Worm (Caenorhabditis elegans) whole organism, late embryonic: ENCODE results near the gene F28B12.1.

Experiments used
- C08G9.2 ChIP-seq: sonication (generic microtip); optimal IDR thresholded peaks from 2 replicates; lab custom pipeline; 2016; ENCODE audit warnings: mild to moderate bottlenecking, missing genetic modification characterization, moderate library complexity, missing compliant biosample characterization
- C38D4.7 ChIP-seq: fragments of 200-800 bp; sonication (Bioruptor generic); optimal IDR thresholded peaks from 2 replicates; lab custom pipeline; 2018; ENCODE audit warnings: mild to moderate bottlenecking, missing genetic modification characterization, moderate library complexity, missing compliant biosample characterization
- K02D7.2 ChIP-seq: sonication (generic microtip); optimal IDR thresholded peaks from 2 replicates; lab custom pipeline; 2017; ENCODE audit warnings: mild to moderate bottlenecking, missing genetic modification characterization, missing compliant biosample characterization
- T23F11.4 ChIP-seq: fragments of 200-800 bp; sonication (Bioruptor generic); optimal IDR thresholded peaks from 2 replicates; lab custom pipeline; 2018; ENCODE audit warnings: mild to moderate bottlenecking, missing genetic modification characterization, missing compliant biosample characterization
- Y22D7AL.16 ChIP-seq: sonication (generic microtip); optimal IDR thresholded peaks from 2 replicates; lab custom pipeline; 2016; ENCODE audit warnings: missing genetic modification characterization, missing compliant biosample characterization
- ahr-1 ChIP-seq: sonication (generic microtip); optimal IDR thresholded peaks from 2 replicates; lab custom pipeline; 2016; ENCODE audit warnings: missing genetic modification characterization, missing compliant biosample characterization
- ceh-14 ChIP-seq: sonication (generic microtip); optimal IDR thresholded peaks from 2 replicates; lab custom pipeline; 2016; ENCODE audit warnings: missing genotype, missing genetic modification characterization, missing compliant biosample characterization
- ceh-18 ChIP-seq: sonication (generic microtip); optimal IDR thresholded peaks from 2 replicates; lab custom pipeline; 2016; ENCODE audit warnings: missing genetic modification characterization, missing compliant biosample characterization
- ceh-22 ChIP-seq: sonication (generic microtip); optimal IDR thresholded peaks from 2 replicates; lab custom pipeline; 2017; ENCODE audit warnings: missing biosample characterization, missing genetic modification characterization
- ceh-30 ChIP-seq: fragments of 150-350 bp; optimal IDR thresholded peaks from 2 replicates; lab custom pipeline; 2014; ENCODE audit warnings: missing biosample characterization, missing genetic modification characterization
- ceh-31 ChIP-seq: sonication (generic microtip); optimal IDR thresholded peaks from 2 replicates; lab custom pipeline; 2016; ENCODE audit warnings: missing genetic modification characterization, missing compliant biosample characterization
- ceh-34 ChIP-seq: sonication (generic microtip); optimal IDR thresholded peaks from 2 replicates; lab custom pipeline; 2016; ENCODE audit warnings: mild to moderate bottlenecking, missing genetic modification characterization, missing compliant biosample characterization
- ceh-48 ChIP-seq: sonication (generic microtip); optimal IDR thresholded peaks from 2 replicates; lab custom pipeline; 2016; ENCODE audit warnings: missing genetic modification characterization, inconsistent platforms, missing compliant biosample characterization
- che-1 ChIP-seq: sonication (generic microtip); optimal IDR thresholded peaks from 2 replicates; lab custom pipeline; 2016; ENCODE audit warnings: mild to moderate bottlenecking, missing genetic modification characterization, missing compliant biosample characterization
- dve-1 ChIP-seq: sonication (generic microtip); optimal IDR thresholded peaks from 2 replicates; lab custom pipeline; 2017; ENCODE audit warnings: antibody characterized with exemption, mild to moderate bottlenecking, missing genetic modification characterization, missing compliant biosample characterization
- elt-2 ChIP-seq: sonication (generic microtip); optimal IDR thresholded peaks from 2 replicates; lab custom pipeline; 2016; ENCODE audit warnings: missing genetic modification reagents, missing genetic modification characterization, missing compliant biosample characterization
- elt-4 ChIP-seq: sonication (generic microtip); optimal IDR thresholded peaks from 2 replicates; lab custom pipeline; 2016; ENCODE audit warnings: missing genetic modification characterization, missing compliant biosample characterization
- ets-4 ChIP-seq: sonication (generic microtip); optimal IDR thresholded peaks from 2 replicates; lab custom pipeline; 2016; ENCODE audit warnings: missing genetic modification characterization, missing compliant biosample characterization
- fkh-6 ChIP-seq: sonication (generic microtip); optimal IDR thresholded peaks from 2 replicates; lab custom pipeline; 2016; ENCODE audit warnings: missing genetic modification characterization, missing compliant biosample characterization
- hlh-15 ChIP-seq: sonication (generic microtip); optimal IDR thresholded peaks from 2 replicates; lab custom pipeline; 2016; ENCODE audit warnings: missing genetic modification characterization, missing compliant biosample characterization
- hlh-6 ChIP-seq: sonication (generic microtip); optimal IDR thresholded peaks from 2 replicates; lab custom pipeline; 2016; ENCODE audit warnings: missing genotype, missing genetic modification characterization, missing compliant biosample characterization
- lim-6 ChIP-seq: sonication (generic microtip); optimal IDR thresholded peaks from 2 replicates; lab custom pipeline; 2016; ENCODE audit warnings: missing genetic modification characterization, missing compliant biosample characterization
- mec-3 ChIP-seq: sonication (generic microtip); optimal IDR thresholded peaks from 2 replicates; lab custom pipeline; 2016; ENCODE audit warnings: borderline replicate concordance, missing genetic modification characterization, missing compliant biosample characterization
- nfya-1 ChIP-seq: sonication (generic microtip); optimal IDR thresholded peaks from 2 replicates; lab custom pipeline; 2017; ENCODE audit warnings: missing genetic modification characterization, mild to moderate bottlenecking, missing compliant biosample characterization, antibody characterized with exemption, moderate library complexity
- nhr-232 ChIP-seq: sonication (generic microtip); optimal IDR thresholded peaks from 2 replicates; lab custom pipeline; 2016; ENCODE audit warnings: missing genetic modification characterization, missing compliant biosample characterization
- npax-4 ChIP-seq: sonication (generic microtip); optimal IDR thresholded peaks from 2 replicates; lab custom pipeline; 2016; ENCODE audit warnings: missing genetic modification characterization, missing compliant biosample characterization
- odd-2 ChIP-seq: sonication (generic microtip); optimal IDR thresholded peaks from 2 replicates; lab custom pipeline; 2017; ENCODE audit warnings: antibody characterized with exemption, mild to moderate bottlenecking, missing genetic modification characterization, missing compliant biosample characterization
- pat-9 ChIP-seq: fragments of 200-800 bp; sonication (Bioruptor generic); optimal IDR thresholded peaks from 2 replicates; lab custom pipeline; 2018; ENCODE audit warnings: mild to moderate bottlenecking, missing genetic modification characterization, moderate library complexity, missing compliant biosample characterization
- pax-1 ChIP-seq: fragments of 150-350 bp; optimal IDR thresholded peaks from 2 replicates; lab custom pipeline; 2014; ENCODE audit warnings: missing biosample characterization, missing genetic modification characterization
- pha-2 ChIP-seq: sonication (generic microtip); optimal IDR thresholded peaks from 2 replicates; lab custom pipeline; 2017; ENCODE audit warnings: mild to moderate bottlenecking, missing genetic modification characterization, missing compliant biosample characterization
- pqm-1 ChIP-seq: sonication (generic microtip); optimal IDR thresholded peaks from 2 replicates; lab custom pipeline; 2016; ENCODE audit warnings: missing genetic modification characterization, missing compliant biosample characterization
- ref-2 ChIP-seq: sonication (generic microtip); optimal IDR thresholded peaks from 2 replicates; lab custom pipeline; 2016; ENCODE audit warnings: missing genetic modification characterization, missing compliant biosample characterization
- sox-2 ChIP-seq: fragments of 200-800 bp; sonication (Bioruptor generic); IDR thresholded peaks from 2 replicates; pipeline ENCODE4 v1.3.6; 2022; ENCODE audit warnings: missing genetic modification reagents, missing genetic modification characterization, missing compliant biosample characterization
- syd-9 ChIP-seq: sonication (generic microtip); optimal IDR thresholded peaks from 2 replicates; lab custom pipeline; 2016; ENCODE audit warnings: mild to moderate bottlenecking, missing genetic modification characterization, moderate library complexity, missing compliant biosample characterization
- unc-3 ChIP-seq, 2 experiments: fragments of 200-800 bp in 1 of 2; sonication (Bioruptor generic) in 1 of 2; sonication (generic microtip) in 1 of 2; conservative IDR thresholded peaks in 1 of 2; optimal IDR thresholded peaks in 1 of 2; 2 replicates each; pipeline versions ENCODE4 v1.3.6 to Lab custom; 2016 to 2022; ENCODE audit warnings: missing compliant biosample characterization in 2 of 2, missing genetic modification characterization in 2 of 2, missing genetic modification reagents in 1 of 2
- unc-42 ChIP-seq: sonication (generic microtip); optimal IDR thresholded peaks from 2 replicates; lab custom pipeline; 2016; ENCODE audit warnings: missing genotype, missing genetic modification characterization, missing compliant biosample characterization
- unc-55 ChIP-seq: sonication (generic microtip); optimal IDR thresholded peaks from 2 replicates; lab custom pipeline; 2017; ENCODE audit warnings: missing biosample characterization, missing genetic modification reagents, missing genetic modification characterization
- unc-86 ChIP-seq: sonication (generic microtip); optimal IDR thresholded peaks from 2 replicates; lab custom pipeline; 2016; ENCODE audit warnings: missing genetic modification characterization, missing compliant biosample characterization
- zip-5 ChIP-seq: sonication (generic microtip); optimal IDR thresholded peaks from 2 replicates; lab custom pipeline; 2016; ENCODE audit warnings: missing genetic modification characterization, missing compliant biosample characterization

F28B12.1 gene

ce11 chrII:5966637-5967036, 23.9 kb downstream of the F28B12.1 start:
- no peak for TF ChIP-seq ceh-18 (tag; lab: Kevin White, UChicago)
- TF ChIP-seq fkh-6: no peak
- TF ChIP-seq pax-1 (tag; lab: Kevin White, UChicago): no peak
- no peak for TF ChIP-seq unc-3 (GFP tag; conservative IDR thresholded peaks at IDR 0.05; lab: Robert Waterston, UW)
- no peak for TF ChIP-seq unc-3 (tag; optimal IDR thresholded peaks at IDR 0.05; lab: Kevin White, UChicago)
- peak; percentile 18 for TF ChIP-seq unc-42 (tag; lab: Kevin White, UChicago)
- peak; percentile 25 for TF ChIP-seq ceh-34 (tag; lab: Kevin White, UChicago)
- TF ChIP-seq ceh-30 (tag; lab: Kevin White, UChicago): no peak
- no peak for TF ChIP-seq mec-3 (tag; lab: Kevin White, UChicago)
- peak; percentile 40 for TF ChIP-seq unc-55
- no peak for TF ChIP-seq lim-6 (tag; lab: Kevin White, UChicago)
- TF ChIP-seq hlh-6 (tag; lab: Kevin White, UChicago): no peak
- no peak for TF ChIP-seq ceh-14
- TF ChIP-seq ceh-31 (tag; lab: Kevin White, UChicago): peak; percentile 50
- TF ChIP-seq C08G9.2 (tag; lab: Kevin White, UChicago): no peak
- no peak for TF ChIP-seq unc-86

- TF ChIP-seq elt-4: no peak
- TF ChIP-seq unc-86: no peak
- no peak for TF ChIP-seq pqm-1 (tag; lab: Kevin White, UChicago)
- no peak for TF ChIP-seq elt-2 (tag; lab: Kevin White, UChicago)
- no peak for TF ChIP-seq ahr-1 (tag; lab: Kevin White, UChicago)
- TF ChIP-seq ceh-48 (tag; lab: Kevin White, UChicago): no peak
- no peak for TF ChIP-seq syd-9 (tag; lab: Kevin White, UChicago)
Observed at ce11 chrII:5968037-5968436, 25.3 kb downstream of the F28B12.1 start, which contains the start of gene B0034.1. TSS of gene B0034.1 (plus strand) at chrII:5968337.

- TF ChIP-seq sox-2 (GFP tag; lab: Robert Waterston, UW): no peak
- no peak for TF ChIP-seq dve-1
- no peak for TF ChIP-seq odd-2 (tag; lab: Kevin White, UChicago)
- TF ChIP-seq Y22D7AL.16 (tag; lab: Kevin White, UChicago): no peak
- TF ChIP-seq che-1: no peak
- no peak for TF ChIP-seq unc-86
- no peak for TF ChIP-seq zip-5 (tag; lab: Kevin White, UChicago)
- no peak for TF ChIP-seq pat-9
- no peak for TF ChIP-seq fkh-6
- TF ChIP-seq hlh-6 (tag; lab: Kevin White, UChicago): no peak
- TF ChIP-seq ceh-18 (tag; lab: Kevin White, UChicago): no peak
- no peak for TF ChIP-seq ceh-22
- TF ChIP-seq pha-2: no peak
- TF ChIP-seq T23F11.4 (GFP tag; lab: Kevin White, UChicago): no peak
- no peak for TF ChIP-seq ref-2
- TF ChIP-seq npax-4: no peak
Observed at ce11 chrII:5969303-5969702, 26.6 kb downstream of the F28B12.1 start, which contains the start of gene B0034.4. TSS of gene B0034.4 (minus strand) at chrII:5969531.

ce11 chrII:5974878-5975277, 32.2 kb downstream of the F28B12.1 start, which contains the start of gene B0034.5:
TSS of gene B0034.5 (minus strand) at chrII:5974978.
- TF ChIP-seq npax-4 (no peak), C08G9.2 (tag; lab: Kevin White, UChicago) (no peak)

- TF ChIP-seq K02D7.2 (no peak), C08G9.2 (tag; lab: Kevin White, UChicago) (no peak), hlh-15 (no peak), nhr-232 (tag; lab: Kevin White, UChicago) (no peak), elt-2 (tag; lab: Kevin White, UChicago) (no peak), C38D4.7 (GFP tag; lab: Kevin White, UChicago) (no peak), ets-4 (tag; lab: Kevin White, UChicago) (no peak), nfya-1 (no peak), ceh-14 (no peak)
- TF ChIP-seq, all 69 proteins: peak for 0
Observed at ce11 chrII:5988224-5988623, 45.5 kb downstream of the F28B12.1 start, which contains the start of gene ins-2. TSS of gene ins-2 (plus strand) at chrII:5988524.
